Worm (Caenorhabditis elegans) whole organism, midembryonic: ENCODE data around the gene D1054.8.

Experiments used
- T22C8.4 ChIP-seq: fragments of 200-800 bp; sonication (Bioruptor generic); IDR thresholded peaks from 2 replicates; pipeline ENCODE4 v1.3.6; 2022; ENCODE audit warnings: missing genetic modification characterization, missing compliant biosample characterization
- cog-1 ChIP-seq: sonication (generic microtip); optimal IDR thresholded peaks from 2 replicates; lab custom pipeline; 2016; ENCODE audit warnings: missing genetic modification characterization, missing compliant biosample characterization
- flt-1 ChIP-seq: fragments of 200-800 bp; sonication (Bioruptor generic); IDR thresholded peaks from 2 replicates; pipeline ENCODE4 v1.3.6; 2022; ENCODE audit warnings: missing genetic modification characterization, missing compliant biosample characterization
- klf-2 ChIP-seq: fragments of 200-800 bp; sonication (Bioruptor generic); conservative IDR thresholded peaks from 2 replicates; pipeline ENCODE4 v1.3.6; 2022; ENCODE audit warnings: missing genetic modification reagents, missing genetic modification characterization, missing compliant biosample characterization
- med-1 ChIP-seq: sonication (generic microtip); optimal IDR thresholded peaks from 2 replicates; lab custom pipeline; 2017; ENCODE audit warnings: missing genetic modification characterization, mild to moderate bottlenecking, missing compliant biosample characterization, antibody characterized with exemption, missing genetic modification reagents; ENCODE audit not compliant: insufficient read depth
- ref-1 ChIP-seq: fragments of 200-800 bp; sonication (Bioruptor generic); conservative IDR thresholded peaks from 2 replicates; pipeline ENCODE4 v1.3.6; 2022; ENCODE audit warnings: missing genetic modification reagents, missing genetic modification characterization, missing compliant biosample characterization
- tab-1 ChIP-seq: fragments of 200-800 bp; sonication (Bioruptor generic); IDR thresholded peaks from 2 replicates; pipeline ENCODE4 v1.3.6; 2022; ENCODE audit warnings: missing genetic modification characterization, missing compliant biosample characterization
- ztf-23 ChIP-seq: fragments of 200-800 bp; sonication (Bioruptor generic); IDR thresholded peaks from 2 replicates; pipeline ENCODE4 v1.3.6; 2022; ENCODE audit warnings: missing genetic modification reagents, missing genetic modification characterization, missing compliant biosample characterization
- ztf-29 ChIP-seq: fragments of 200-800 bp; sonication (Bioruptor generic); IDR thresholded peaks from 2 replicates; pipeline ENCODE4 v1.3.6; 2022; ENCODE audit warnings: missing genetic modification reagents, missing genetic modification characterization, missing compliant biosample characterization

The D1054.8 gene

ce11 chrV:10758658-10759057 lies 25.5 kb upstream of the D1054.8 start, which contains the start of gene F28H7.8:
Gene F28H7.8 (plus strand): TSS chrV:10758958.
- TF ChIP-seq T22C8.4 (GFP tag; lab: Robert Waterston, UW) (no peak), klf-2 (no peak), ztf-23 (no peak), flt-1 (GFP tag; lab: Robert Waterston, UW) (no peak), ref-1 (GFP tag; lab: Robert Waterston, UW) (no peak), cog-1 (no peak), tab-1 (no peak), ztf-29 (no peak), med-1 (GFP tag; lab: Kevin White, UChicago) (no peak)

- no peak for TF ChIP-seq ref-1 (GFP tag; lab: Robert Waterston, UW)
- TF ChIP-seq ztf-29, result no peak
- no peak for TF ChIP-seq klf-2
- no peak for TF ChIP-seq med-1 (GFP tag; lab: Kevin White, UChicago)
- no peak for TF ChIP-seq flt-1 (GFP tag; lab: Robert Waterston, UW)
- TF ChIP-seq tab-1, result no peak
- no peak for TF ChIP-seq T22C8.4 (GFP tag; lab: Robert Waterston, UW)
- no peak for TF ChIP-seq cog-1
- no peak for TF ChIP-seq ztf-23
These were observed 23.3 kb upstream of the D1054.8 start for ce11 chrV:10760839-10761238.

- TF ChIP-seq flt-1 (GFP tag; lab: Robert Waterston, UW), result no peak
- no peak for TF ChIP-seq ztf-29
- TF ChIP-seq ref-1 (GFP tag; lab: Robert Waterston, UW), result no peak
- no peak for TF ChIP-seq cog-1
- no peak for TF ChIP-seq ztf-23
- no peak for TF ChIP-seq T22C8.4 (GFP tag; lab: Robert Waterston, UW)
- TF ChIP-seq med-1 (GFP tag; lab: Kevin White, UChicago), result no peak
These were observed 21.4 kb upstream of the D1054.8 start, which contains the start of gene sre-6 for ce11 chrV:10762695-10763094. Gene sre-6 (minus strand): TSS chrV:10762795.

- TF ChIP-seq ztf-29 (no peak), klf-2 (no peak), med-1 (GFP tag; lab: Kevin White, UChicago) (no peak), flt-1 (GFP tag; lab: Robert Waterston, UW) (no peak), ref-1 (GFP tag; lab: Robert Waterston, UW) (no peak), T22C8.4 (GFP tag; lab: Robert Waterston, UW) (no peak), ztf-23 (no peak), cog-1 (no peak), tab-1 (no peak)
These were observed 20.0 kb upstream of the D1054.8 start, which contains the start of gene ocr-1 for ce11 chrV:10764066-10764465. Gene ocr-1 (plus strand): TSS chrV:10764366.

- TF ChIP-seq klf-2 (no peak), cog-1 (no peak), med-1 (GFP tag; lab: Kevin White, UChicago) (no peak), T22C8.4 (GFP tag; lab: Robert Waterston, UW) (no peak), ztf-29 (no peak)
These were observed 15.2 kb upstream of the D1054.8 start for ce11 chrV:10768892-10769291.

- TF ChIP-seq cog-1 (no peak), flt-1 (GFP tag; lab: Robert Waterston, UW) (no peak), ref-1 (GFP tag; lab: Robert Waterston, UW) (no peak), tab-1 (no peak), med-1 (GFP tag; lab: Kevin White, UChicago) (no peak), ztf-23 (no peak)
These were observed 14.1 kb upstream of the D1054.8 start, which contains the start of the genes D1054.1 and pas-2 for ce11 chrV:10770026-10770425. Gene D1054.1 (minus strand): TSS chrV:10770217. Gene pas-2 (plus strand): TSS chrV:10770368.

- TF ChIP-seq ref-1 (GFP tag; lab: Robert Waterston, UW) (no peak), klf-2 (no peak), flt-1 (GFP tag; lab: Robert Waterston, UW) (no peak), ztf-23 (no peak), med-1 (GFP tag; lab: Kevin White, UChicago) (no peak), T22C8.4 (GFP tag; lab: Robert Waterston, UW) (no peak), cog-1 (no peak), tab-1 (no peak), ztf-29 (no peak)
These were observed 12.7 kb upstream of the D1054.8 start, which contains the start of gene D1054.3 for ce11 chrV:10771390-10771789. Gene D1054.3 (plus strand): TSS chrV:10771451.

ce11 chrV:10773216-10773615 lies 10.9 kb upstream of the D1054.8 start:
- TF ChIP-seq klf-2 (no peak), ztf-23 (no peak), ztf-29 (no peak), cog-1 (no peak), T22C8.4 (GFP tag; lab: Robert Waterston, UW) (no peak), ref-1 (GFP tag; lab: Robert Waterston, UW) (no peak), med-1 (GFP tag; lab: Kevin White, UChicago) (no peak), flt-1 (GFP tag; lab: Robert Waterston, UW) (no peak), tab-1 (no peak)

ce11 chrV:10776528-10777055 lies 7.5 kb upstream of the D1054.8 start, which contains the start of gene D1054.5:
Gene D1054.5 (minus strand): TSS chrV:10776578.
- TF ChIP-seq tab-1 (no peak), ref-1 (GFP tag; lab: Robert Waterston, UW) (no peak), flt-1 (GFP tag; lab: Robert Waterston, UW) (no peak), klf-2 (no peak), med-1 (GFP tag; lab: Kevin White, UChicago) (no peak), ztf-29 (no peak), ztf-23 (no peak), T22C8.4 (GFP tag; lab: Robert Waterston, UW) (no peak), cog-1 (no peak)

ce11 chrV:10790921-10791320 lies 6.8 kb downstream of the D1054.8 start, which contains the start of gene D1054.9:
Gene D1054.9 (minus strand): TSS chrV:10791057.
- TF ChIP-seq med-1 (GFP tag; lab: Kevin White, UChicago) (no peak), ztf-29 (no peak), ref-1 (GFP tag; lab: Robert Waterston, UW) (no peak), T22C8.4 (GFP tag; lab: Robert Waterston, UW) (no peak), klf-2 (no peak), flt-1 (GFP tag; lab: Robert Waterston, UW) (no peak), tab-1 (no peak), ztf-23 (no peak), cog-1 (no peak)
